Fruit fly (Drosophila melanogaster) whole organism, embryonic: ENCODE results near the gene tup.

Source experiments
- ATbp ChIP-seq: fragments of 200-800 bp; sonication (Bioruptor generic); optimal IDR thresholded peaks from 2 replicates; lab custom pipeline; 2017; ENCODE audit warnings: missing biosample characterization, mild to moderate bottlenecking, missing genetic modification characterization, missing genetic modification reagents
- CG1024 ChIP-seq: fragments of 200-800 bp; sonication (Bioruptor generic); IDR thresholded peaks from 2 replicates; pipeline ENCODE4 v1.3.6; 2022; ENCODE audit warnings: missing biosample characterization, missing genetic modification characterization
- CG10462 ChIP-seq: fragments of 200-800 bp; sonication (Bioruptor generic); optimal IDR thresholded peaks from 2 replicates; lab custom pipeline; 2016; ENCODE audit warnings: missing biosample characterization, missing genetic modification characterization
- CG10979 ChIP-seq: fragments of 200-800 bp; sonication (Bioruptor generic); optimal IDR thresholded peaks from 2 replicates; lab custom pipeline; 2018; ENCODE audit warnings: missing biosample characterization, mild to moderate bottlenecking, missing genetic modification characterization, moderate library complexity
- CG11504 ChIP-seq: fragments of 200-800 bp; sonication (Bioruptor generic); optimal IDR thresholded peaks from 3 replicates; lab custom pipeline; 2019; ENCODE audit warnings: missing biosample characterization, mild to moderate bottlenecking, missing genetic modification characterization, moderate library complexity
- CG11560 ChIP-seq: fragments of 200-800 bp; sonication (Bioruptor generic); IDR thresholded peaks from 3 replicates; pipeline ENCODE4 v1.3.6; 2022; ENCODE audit warnings: missing biosample characterization, missing genetic modification characterization
- CG13287 ChIP-seq: fragments of 200-800 bp; sonication (Bioruptor generic); IDR thresholded peaks from 2 replicates; pipeline ENCODE4 v1.3.6; 2022; ENCODE audit warnings: missing biosample characterization, missing genetic modification characterization; ENCODE audit not compliant: partially characterized antibody
- CG15514 ChIP-seq: fragments of 200-800 bp; sonication (Bioruptor generic); optimal IDR thresholded peaks from 3 replicates; lab custom pipeline; 2017; ENCODE audit warnings: missing biosample characterization, missing genetic modification characterization, mild to moderate bottlenecking, moderate library complexity, missing genetic modification reagents
- CG17612 ChIP-seq: fragments of 200-800 bp; sonication (Bioruptor generic); IDR thresholded peaks from 2 replicates; pipeline ENCODE4 v1.3.6; 2022; ENCODE audit warnings: missing biosample characterization, missing genetic modification characterization
- CG18476 ChIP-seq: fragments of 200-800 bp; sonication (Bioruptor generic); optimal IDR thresholded peaks from 2 replicates; lab custom pipeline; 2016; ENCODE audit warnings: missing biosample characterization, mild to moderate bottlenecking, missing genetic modification characterization
- CG3995 ChIP-seq: fragments of 200-800 bp; sonication (Bioruptor generic); optimal IDR thresholded peaks from 3 replicates; lab custom pipeline; 2016; ENCODE audit warnings: missing biosample characterization, missing genetic modification characterization
- CG4854 ChIP-seq: fragments of 200-800 bp; sonication (Bioruptor generic); optimal IDR thresholded peaks from 2 replicates; lab custom pipeline; 2016; ENCODE audit warnings: missing biosample characterization, missing genetic modification characterization, inconsistent platforms
- CG7556 ChIP-seq: fragments of 200-800 bp; sonication (Bioruptor generic); optimal IDR thresholded peaks from 2 replicates; lab custom pipeline; 2017; ENCODE audit warnings: missing biosample characterization, mild to moderate bottlenecking, missing genetic modification characterization
- CG8944 ChIP-seq: fragments of 200-800 bp; sonication (Bioruptor generic); optimal IDR thresholded peaks from 3 replicates; lab custom pipeline; 2016; ENCODE audit warnings: missing biosample characterization, missing genetic modification characterization
- Chrac-16 ChIP-seq: fragments of 200-800 bp; sonication (Bioruptor generic); optimal IDR thresholded peaks from 3 replicates; lab custom pipeline; 2016; ENCODE audit warnings: missing biosample characterization, missing genetic modification characterization
- CoRest ChIP-seq: fragments of 200-800 bp; sonication (Bioruptor generic); optimal IDR thresholded peaks from 3 replicates; lab custom pipeline; 2018; ENCODE audit warnings: missing biosample characterization, mild to moderate bottlenecking, missing genetic modification characterization, moderate library complexity
- Dip3 ChIP-seq: fragments of 200-800 bp; sonication (Bioruptor generic); optimal IDR thresholded peaks from 3 replicates; lab custom pipeline; 2016; ENCODE audit warnings: missing biosample characterization, missing genetic modification characterization
- E2f1 ChIP-seq: fragments of 200-800 bp; sonication (Bioruptor generic); IDR thresholded peaks from 2 replicates; pipeline ENCODE4 v1.3.6; 2022; ENCODE audit warnings: missing biosample characterization, missing genetic modification characterization
- Gsc ChIP-seq: fragments of 200-800 bp; sonication (Bioruptor generic); IDR thresholded peaks from 2 replicates; pipeline ENCODE4 v1.3.6; 2022; ENCODE audit warnings: missing biosample characterization, missing genetic modification characterization
- H2.0 ChIP-seq: fragments of 200-800 bp; sonication (Bioruptor generic); IDR thresholded peaks from 2 replicates; pipeline ENCODE4 v1.3.6; 2022; ENCODE audit warnings: missing biosample characterization, missing genetic modification characterization
- Lhr ChIP-seq: fragments of 200-800 bp; sonication (Bioruptor generic); optimal IDR thresholded peaks from 3 replicates; lab custom pipeline; 2017; ENCODE audit warnings: mild to moderate bottlenecking, missing biosample characterization, missing genetic modification reagents, missing genetic modification characterization
- Ravus ChIP-seq: fragments of 200-800 bp; sonication (Bioruptor generic); IDR thresholded peaks from 2 replicates; pipeline ENCODE4 v1.3.6; 2022; ENCODE audit warnings: missing biosample characterization, missing genetic modification characterization
- Six4 ChIP-seq: fragments of 200-800 bp; sonication (Bioruptor generic); optimal IDR thresholded peaks from 2 replicates; lab custom pipeline; 2016; ENCODE audit warnings: missing biosample characterization, missing genetic modification characterization
- Xbp1 ChIP-seq: fragments of 200-800 bp; sonication (Bioruptor generic); optimal IDR thresholded peaks from 3 replicates; lab custom pipeline; 2016; ENCODE audit warnings: missing biosample characterization, mild to moderate bottlenecking, missing genetic modification characterization
- amos ChIP-seq: fragments of 200-800 bp; sonication (Bioruptor generic); IDR thresholded peaks from 2 replicates; pipeline ENCODE4 v1.3.6; 2022; ENCODE audit warnings: missing biosample characterization, missing genetic modification characterization; ENCODE audit not compliant: partially characterized antibody
- az2 ChIP-seq: fragments of 200-800 bp; sonication (Bioruptor generic); optimal IDR thresholded peaks from 3 replicates; lab custom pipeline; 2016; ENCODE audit warnings: missing biosample characterization, missing genetic modification characterization
- br ChIP-seq: fragments of >200 bp; optimal IDR thresholded peaks from 2 replicates; lab custom pipeline; 2017
- chif ChIP-seq, 2 experiments: fragments of 200-800 bp; sonication (Bioruptor generic); optimal IDR thresholded peaks; 3 replicates each; lab custom pipeline; 2016; ENCODE audit warnings: missing biosample characterization in 2 of 2, missing genetic modification characterization in 2 of 2
- dimm ChIP-seq: fragments of 200-800 bp; sonication (Bioruptor generic); IDR thresholded peaks from 2 replicates; pipeline ENCODE4 v1.3.6; 2022; ENCODE audit warnings: missing biosample characterization, missing genetic modification characterization
- dm ChIP-seq: fragments of 200-800 bp; sonication (Bioruptor generic); optimal IDR thresholded peaks from 3 replicates; lab custom pipeline; 2016; ENCODE audit warnings: missing biosample characterization, missing genetic modification characterization
- dpn ChIP-seq, 2 experiments: fragments of 200-800 bp; sonication (Bioruptor generic); optimal IDR thresholded peaks; 3 replicates each; lab custom pipeline; 2016; ENCODE audit warnings: missing biosample characterization in 2 of 2, missing genetic modification characterization in 2 of 2
- dysf ChIP-seq: fragments of 200-800 bp; sonication (Bioruptor generic); IDR thresholded peaks from 3 replicates; pipeline ENCODE4 v1.3.6; 2022; ENCODE audit warnings: missing biosample characterization, missing genetic modification characterization
- fd64A ChIP-seq: fragments of 200-800 bp; sonication (Bioruptor generic); optimal IDR thresholded peaks from 3 replicates; lab custom pipeline; 2018; ENCODE audit warnings: missing biosample characterization, mild to moderate bottlenecking, missing genetic modification characterization
- gem ChIP-seq: fragments of 200-800 bp; sonication (Bioruptor generic); optimal IDR thresholded peaks from 2 replicates; lab custom pipeline; 2019; ENCODE audit warnings: missing biosample characterization, mild to moderate bottlenecking, missing genetic modification characterization, moderate library complexity
- grn ChIP-seq: fragments of 200-800 bp; sonication (Bioruptor generic); optimal IDR thresholded peaks from 3 replicates; lab custom pipeline; 2017; ENCODE audit warnings: missing biosample characterization, missing genetic modification characterization
- gt ChIP-seq: fragments of 200-800 bp; sonication (Bioruptor generic); IDR thresholded peaks from 2 replicates; pipeline ENCODE4 v1.3.6; 2022; ENCODE audit warnings: missing biosample characterization, missing genetic modification characterization
- h ChIP-seq: fragments of >200 bp; optimal IDR thresholded peaks from 2 replicates; lab custom pipeline; 2017
- lola ChIP-seq, 3 experiments: fragments of >200 bp in 2 of 3; fragments of 200-800 bp in 1 of 3; sonication (Bioruptor generic) in 1 of 3; optimal IDR thresholded peaks; 2 replicates each; lab custom pipeline; 2017 to 2019; ENCODE audit warnings: missing biosample characterization in 3 of 3, missing genetic modification characterization in 3 of 3, mild to moderate bottlenecking in 1 of 3, moderate library complexity in 1 of 3
- lov ChIP-seq, 2 experiments: fragments of 200-800 bp in 1 of 2; fragments of >200 bp in 1 of 2; sonication (Bioruptor generic) in 1 of 2; IDR thresholded peaks in 1 of 2; optimal IDR thresholded peaks in 1 of 2; 2 replicates in 1 of 2; 3 replicates in 1 of 2; pipeline versions ENCODE4 v1.3.6 to Lab custom; 2017 to 2022; ENCODE audit warnings: missing biosample characterization in 1 of 2, missing genetic modification characterization in 1 of 2
- nmo ChIP-seq: fragments of 200-800 bp; sonication (Bioruptor generic); optimal IDR thresholded peaks from 2 replicates; lab custom pipeline; 2018; ENCODE audit warnings: missing biosample characterization, mild to moderate bottlenecking, missing genetic modification characterization, moderate library complexity
- pita ChIP-seq: fragments of 200-800 bp; sonication (Bioruptor generic); optimal IDR thresholded peaks from 2 replicates; lab custom pipeline; 2017; ENCODE audit warnings: missing biosample characterization, mild to moderate bottlenecking, missing genetic modification characterization
- row ChIP-seq: fragments of 200-800 bp; sonication (Bioruptor generic); IDR thresholded peaks from 3 replicates; pipeline ENCODE4 v1.3.6; 2022; ENCODE audit warnings: missing biosample characterization, missing genetic modification characterization
- sens ChIP-seq: fragments of 200-800 bp; sonication (Bioruptor generic); peaks from one replicate; lab custom pipeline; 2016; ENCODE audit warnings: missing biosample characterization, missing genetic modification characterization
- shn ChIP-seq: fragments of 200-800 bp; sonication (Bioruptor generic); optimal IDR thresholded peaks from 3 replicates; lab custom pipeline; 2016; ENCODE audit warnings: missing biosample characterization, missing genetic modification characterization
- slp2 ChIP-seq: fragments of 200-800 bp; sonication (Bioruptor generic); optimal IDR thresholded peaks from 2 replicates; lab custom pipeline; 2016; ENCODE audit warnings: missing biosample characterization, missing genetic modification characterization
- sna ChIP-seq: fragments of 200-800 bp; sonication (Bioruptor generic); IDR thresholded peaks from 2 replicates; pipeline ENCODE4 v1.3.6; 2022; ENCODE audit warnings: missing biosample characterization, missing genetic modification characterization; ENCODE audit not compliant: partially characterized antibody
- so ChIP-seq: fragments of 200-800 bp; sonication (Bioruptor generic); IDR thresholded peaks from 3 replicates; pipeline ENCODE4 v1.3.6; 2022; ENCODE audit warnings: missing biosample characterization, missing genetic modification characterization
- toy ChIP-seq: fragments of 200-800 bp; sonication (Bioruptor generic); IDR thresholded peaks from 2 replicates; pipeline ENCODE4 v1.3.6; 2022; ENCODE audit warnings: missing biosample characterization, missing genetic modification characterization
- unpg ChIP-seq: fragments of 200-800 bp; sonication (Bioruptor generic); optimal IDR thresholded peaks from 3 replicates; lab custom pipeline; 2018; ENCODE audit warnings: missing biosample characterization, mild to moderate bottlenecking, missing genetic modification characterization, moderate library complexity
- vfl ChIP-seq: fragments of 200-800 bp; sonication (Bioruptor generic); optimal IDR thresholded peaks from 2 replicates; lab custom pipeline; 2016; ENCODE audit warnings: missing biosample characterization, missing genetic modification characterization
- z ChIP-seq: fragments of 200-800 bp; sonication (Bioruptor generic); IDR thresholded peaks from 3 replicates; pipeline ENCODE4 v1.3.6; 2022; ENCODE audit warnings: missing biosample characterization, missing genetic modification characterization
- zen ChIP-seq: fragments of 200-800 bp; sonication (Bioruptor generic); optimal IDR thresholded peaks from 3 replicates; lab custom pipeline; 2018; ENCODE audit warnings: missing biosample characterization, mild to moderate bottlenecking, missing genetic modification characterization, moderate library complexity

The tup gene

DNA sequence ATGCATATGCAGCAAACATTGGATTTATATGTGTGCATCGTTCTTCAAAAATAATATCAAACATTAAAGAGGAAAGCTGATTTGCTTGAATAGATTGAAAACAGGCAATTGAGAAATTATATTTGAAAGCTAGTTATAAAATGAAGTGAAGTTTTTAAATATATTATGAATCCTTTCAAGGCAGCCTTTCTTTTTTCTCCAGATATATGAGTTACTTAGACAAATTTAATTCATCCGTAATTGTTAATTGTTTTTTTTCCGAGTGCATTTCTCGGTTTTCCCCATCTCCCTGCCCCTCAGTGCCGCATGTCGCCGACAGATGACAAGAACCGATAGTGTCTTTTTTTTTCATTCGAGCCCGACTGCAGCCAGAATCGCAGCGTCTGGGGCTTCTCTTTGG, 9.2 kb downstream of the tup start (continued):
- TF ChIP-seq lov (optimal IDR thresholded peaks at IDR 0.05; lab: Kevin White, UChicago), result no peak
- TF ChIP-seq lov (GFP tag; IDR thresholded peaks at IDR 0.05; lab: Robert Waterston, UW), result no peak
- no peak for TF ChIP-seq CG1024 (GFP tag; lab: Robert Waterston, UW)
- TF ChIP-seq CG11560, result no peak
- peak; percentile 67 for TF ChIP-seq sens (GFP tag; lab: Kevin White, UChicago)
- TF ChIP-seq lola (GFP tag; optimal IDR thresholded peaks at IDR 0.05; lab: Kevin White, UChicago), result peak in 1 of 3 experiments; percentile 80
- no peak for TF ChIP-seq Ravus (GFP tag; lab: Robert Waterston, UW)
- TF ChIP-seq CoRest, result peak; percentile 32
- TF ChIP-seq fd64A (GFP tag; lab: Kevin White, UChicago), result no peak
- TF ChIP-seq dysf (GFP tag; lab: Robert Waterston, UW), result no peak
- TF ChIP-seq dm (GFP tag; lab: Kevin White, UChicago), result no peak
- TF ChIP-seq gt (GFP tag; lab: Robert Waterston, UW), result no peak
- TF ChIP-seq CG18476 (GFP tag; lab: Kevin White, UChicago), result no peak
- TF ChIP-seq slp2, result no peak
- TF ChIP-seq z (GFP tag; lab: Robert Waterston, UW), result no peak
- no peak for TF ChIP-seq CG17612 (GFP tag; lab: Robert Waterston, UW)
- TF ChIP-seq CG15514 (GFP tag; lab: Kevin White, UChicago), result no peak
- peak; percentile 49 for TF ChIP-seq gem
- TF ChIP-seq Gsc (GFP tag; lab: Robert Waterston, UW), result no peak
- TF ChIP-seq grn (GFP tag; lab: Kevin White, UChicago), result peak; percentile 55
- TF ChIP-seq shn (GFP tag; lab: Kevin White, UChicago), result no peak
- TF ChIP-seq chif (GFP tag; optimal IDR thresholded peaks at IDR 0.05; lab: Kevin White, UChicago), result peak in 1 of 2 experiments; percentile 35
- TF ChIP-seq Dip3 (GFP tag; lab: Kevin White, UChicago), result no peak
- TF ChIP-seq CG10462 (GFP tag; lab: Kevin White, UChicago), result no peak
- no peak for TF ChIP-seq CG13287 (GFP tag; lab: Robert Waterston, UW)
- peak; percentile 32 for TF ChIP-seq CG7556 (GFP tag; lab: Kevin White, UChicago)
- TF ChIP-seq Lhr (GFP tag; lab: Kevin White, UChicago), result peak; percentile 17
- TF ChIP-seq dpn (GFP tag; optimal IDR thresholded peaks at IDR 0.05; lab: Kevin White, UChicago), result no peak
- no peak for TF ChIP-seq az2 (GFP tag; lab: Kevin White, UChicago)
- no peak for TF ChIP-seq Xbp1 (GFP tag; lab: Kevin White, UChicago)
- TF ChIP-seq CG4854 (GFP tag; lab: Kevin White, UChicago), result no peak
- no peak for TF ChIP-seq Six4 (GFP tag; lab: Kevin White, UChicago)
- TF ChIP-seq amos (GFP tag; lab: Robert Waterston, UW), result no peak
- TF ChIP-seq pita, result no peak
- TF ChIP-seq Chrac-16, result no peak
- TF ChIP-seq CG11504, result no peak
- TF ChIP-seq CG8944 (GFP tag; lab: Kevin White, UChicago), result no peak
- TF ChIP-seq E2f1, result no peak
- TF ChIP-seq vfl, result no peak
- peak; percentile 29 for TF ChIP-seq nmo (GFP tag; lab: Kevin White, UChicago)
- no peak for TF ChIP-seq sna
- no peak for TF ChIP-seq H2.0 (GFP tag; lab: Robert Waterston, UW)
- no peak for TF ChIP-seq CG3995 (GFP tag; lab: Kevin White, UChicago)
- TF ChIP-seq unpg (GFP tag; lab: Kevin White, UChicago), result no peak
- no peak for TF ChIP-seq ATbp
- TF ChIP-seq so (GFP tag; lab: Robert Waterston, UW), result no peak
- TF ChIP-seq zen (tag; lab: Kevin White, UChicago), result no peak
- peak; percentile 35 for TF ChIP-seq CG10979
- no peak for TF ChIP-seq toy (GFP tag; lab: Robert Waterston, UW)
- TF ChIP-seq row (GFP tag; lab: Robert Waterston, UW), result no peak
- no peak for TF ChIP-seq dimm
- TF ChIP-seq br (lab: Kevin White, UChicago), result no peak
- no peak for TF ChIP-seq h (lab: Kevin White, UChicago)
